Fruit fly (Drosophila melanogaster) whole organism, embryonic: Measurements from ENCODE around the gene Reck.

Source experiments
- B-H2 ChIP-seq: fragments of 200-800 bp; sonication (Bioruptor generic); optimal IDR thresholded peaks from 2 replicates; lab custom pipeline; 2018; ENCODE audit warnings: missing biosample characterization, mild to moderate bottlenecking, missing genetic modification characterization
- Bgb ChIP-seq: fragments of 200-800 bp; sonication (Bioruptor generic); IDR thresholded peaks from 2 replicates; pipeline ENCODE4 v1.3.6; 2022; ENCODE audit warnings: missing biosample characterization, missing genetic modification characterization; ENCODE audit not compliant: partially characterized antibody
- CG10274 ChIP-seq: fragments of 200-800 bp; sonication (Bioruptor generic); optimal IDR thresholded peaks from 3 replicates; lab custom pipeline; 2017; ENCODE audit warnings: missing biosample characterization, mild to moderate bottlenecking, missing genetic modification characterization
- CG11456 ChIP-seq: fragments of 200-800 bp; sonication (Bioruptor generic); IDR thresholded peaks from 3 replicates; pipeline ENCODE4 v1.3.6; 2022; ENCODE audit warnings: missing biosample characterization, missing genetic modification characterization
- CG13424 ChIP-seq: fragments of 200-800 bp; sonication (Bioruptor generic); optimal IDR thresholded peaks from 2 replicates; lab custom pipeline; 2019; ENCODE audit warnings: missing biosample characterization, mild to moderate bottlenecking, missing genetic modification characterization, moderate library complexity
- CG1602 ChIP-seq: fragments of 200-800 bp; sonication (Bioruptor generic); optimal IDR thresholded peaks from 3 replicates; lab custom pipeline; 2016; ENCODE audit warnings: missing biosample characterization, missing genetic modification characterization
- CG17385 ChIP-seq: fragments of 200-800 bp; sonication (Bioruptor generic); optimal IDR thresholded peaks from 3 replicates; lab custom pipeline; 2018; ENCODE audit warnings: missing biosample characterization, mild to moderate bottlenecking, missing genetic modification characterization
- CG17568 ChIP-seq: fragments of 200-800 bp; sonication (Bioruptor generic); optimal IDR thresholded peaks from 2 replicates; lab custom pipeline; 2018; ENCODE audit warnings: missing biosample characterization, mild to moderate bottlenecking, missing genetic modification characterization, moderate library complexity
- CG17829 ChIP-seq: fragments of 200-800 bp; optimal IDR thresholded peaks from 2 replicates; lab custom pipeline; 2019; ENCODE audit warnings: missing biosample characterization, mild to moderate bottlenecking, missing genetic modification characterization, moderate library complexity
- CG18262 ChIP-seq: fragments of 200-800 bp; optimal IDR thresholded peaks from 3 replicates; lab custom pipeline; 2019; ENCODE audit warnings: missing biosample characterization, mild to moderate bottlenecking, missing genetic modification characterization, moderate library complexity
- CG18599 ChIP-seq: fragments of 200-800 bp; sonication (Bioruptor generic); optimal IDR thresholded peaks from 3 replicates; lab custom pipeline; 2017; ENCODE audit warnings: missing biosample characterization, missing genetic modification characterization, mild to moderate bottlenecking, moderate library complexity, missing genetic modification reagents
- CG3995 ChIP-seq: fragments of 200-800 bp; sonication (Bioruptor generic); optimal IDR thresholded peaks from 3 replicates; lab custom pipeline; 2016; ENCODE audit warnings: missing biosample characterization, missing genetic modification characterization
- CG4328 ChIP-seq: fragments of 200-800 bp; sonication (Bioruptor generic); optimal IDR thresholded peaks from 3 replicates; lab custom pipeline; 2017; ENCODE audit warnings: missing biosample characterization, missing genetic modification reagents, missing genetic modification characterization
- CG6854 ChIP-seq: fragments of 200-800 bp; sonication (Bioruptor generic); optimal IDR thresholded peaks from 3 replicates; lab custom pipeline; 2017; ENCODE audit warnings: missing biosample characterization, mild to moderate bottlenecking, missing genetic modification characterization
- CHES-1-like ChIP-seq: fragments of 200-800 bp; sonication (Bioruptor generic); optimal IDR thresholded peaks from 2 replicates; lab custom pipeline; 2016; ENCODE audit warnings: missing biosample characterization, missing genetic modification characterization
- Eip74EF ChIP-seq, 2 experiments: fragments of 200-800 bp in 1 of 2; fragments of >200 bp in 1 of 2; sonication (Bioruptor generic) in 1 of 2; optimal IDR thresholded peaks; 2 replicates each; lab custom pipeline; 2017 to 2019; ENCODE audit warnings: missing biosample characterization in 2 of 2, missing genetic modification characterization in 2 of 2, mild to moderate bottlenecking in 1 of 2, moderate library complexity in 1 of 2
- Fer2 ChIP-seq: fragments of 200-800 bp; sonication (Bioruptor generic); optimal IDR thresholded peaks from 2 replicates; lab custom pipeline; 2018; ENCODE audit warnings: missing biosample characterization, mild to moderate bottlenecking, missing genetic modification characterization, moderate library complexity
- Fer3 ChIP-seq: fragments of 200-800 bp; sonication (Bioruptor generic); optimal IDR thresholded peaks from 2 replicates; lab custom pipeline; 2018; ENCODE audit warnings: missing biosample characterization, mild to moderate bottlenecking, missing genetic modification characterization, moderate library complexity
- Hmr ChIP-seq: fragments of 200-800 bp; sonication (Bioruptor generic); optimal IDR thresholded peaks from 3 replicates; lab custom pipeline; 2017; ENCODE audit warnings: mild to moderate bottlenecking, missing biosample characterization, missing genetic modification reagents, missing genetic modification characterization
- Hr3 ChIP-seq: fragments of 200-800 bp; sonication (Bioruptor generic); optimal IDR thresholded peaks from 3 replicates; lab custom pipeline; 2016; ENCODE audit warnings: missing biosample characterization, missing genetic modification characterization
- Hr39 ChIP-seq: fragments of >200 bp; optimal IDR thresholded peaks from 2 replicates; lab custom pipeline; 2017
- Med ChIP-seq: fragments of 200-800 bp; sonication (Bioruptor generic); peaks from one replicate; lab custom pipeline; 2016; ENCODE audit warnings: missing biosample characterization, missing genetic modification characterization, mild to moderate bottlenecking, inconsistent platforms, moderate library complexity
- Meics ChIP-seq: fragments of 200-800 bp; sonication (Bioruptor generic); optimal IDR thresholded peaks from 2 replicates; lab custom pipeline; 2017; ENCODE audit warnings: missing biosample characterization, mild to moderate bottlenecking, missing genetic modification characterization
- Mes4 ChIP-seq: fragments of 200-800 bp; sonication (Bioruptor generic); optimal IDR thresholded peaks from 2 replicates; lab custom pipeline; 2016; ENCODE audit warnings: missing biosample characterization, missing genetic modification characterization
- Nf-YB ChIP-seq: fragments of 200-800 bp; sonication (Bioruptor generic); optimal IDR thresholded peaks from 3 replicates; lab custom pipeline; 2019; ENCODE audit warnings: missing biosample characterization, mild to moderate bottlenecking, missing genetic modification characterization, moderate library complexity
- PHDP ChIP-seq: fragments of 200-800 bp; sonication (Bioruptor generic); optimal IDR thresholded peaks from 3 replicates; lab custom pipeline; 2018; ENCODE audit warnings: missing biosample characterization, mild to moderate bottlenecking, missing genetic modification characterization, moderate library complexity
- Sin3A ChIP-seq: fragments of >200 bp; optimal IDR thresholded peaks from 2 replicates; lab custom pipeline; 2018
- Spps ChIP-seq: fragments of 200-800 bp; sonication (Bioruptor generic); optimal IDR thresholded peaks from 2 replicates; lab custom pipeline; 2018; ENCODE audit warnings: missing biosample characterization, mild to moderate bottlenecking, missing genetic modification characterization
- Trl ChIP-seq, 3 experiments: fragments of >200 bp in 2 of 3; fragments of 200-800 bp in 1 of 3; sonication (Bioruptor generic) in 1 of 3; optimal IDR thresholded peaks; 2 replicates in 1 of 3; 3 replicates in 2 of 3; lab custom pipeline; 2016 to 2017; ENCODE audit warnings: missing biosample characterization in 1 of 3, missing genetic modification characterization in 1 of 3
- ab ChIP-seq: fragments of 200-800 bp; sonication (Bioruptor generic); optimal IDR thresholded peaks from 2 replicates; lab custom pipeline; 2016; ENCODE audit warnings: missing biosample characterization, missing genetic modification characterization
- abd-A ChIP-seq: fragments of 200-800 bp; sonication (Bioruptor generic); optimal IDR thresholded peaks from 3 replicates; lab custom pipeline; 2019; ENCODE audit warnings: missing biosample characterization, mild to moderate bottlenecking, missing genetic modification characterization, moderate library complexity
- ase ChIP-seq: fragments of 200-800 bp; sonication (Bioruptor generic); IDR thresholded peaks from 3 replicates; pipeline ENCODE4 v1.3.6; 2022; ENCODE audit warnings: missing biosample characterization, missing genetic modification characterization
- az2 ChIP-seq: fragments of 200-800 bp; sonication (Bioruptor generic); optimal IDR thresholded peaks from 3 replicates; lab custom pipeline; 2016; ENCODE audit warnings: missing biosample characterization, missing genetic modification characterization
- dmrt99B ChIP-seq: fragments of 200-800 bp; sonication (Bioruptor generic); optimal IDR thresholded peaks from 2 replicates; lab custom pipeline; 2018; ENCODE audit warnings: missing biosample characterization, mild to moderate bottlenecking, missing genetic modification characterization, moderate library complexity
- emc ChIP-seq: fragments of 200-800 bp; sonication (Bioruptor generic); optimal IDR thresholded peaks from 2 replicates; lab custom pipeline; 2016; ENCODE audit warnings: missing biosample characterization, missing genetic modification characterization
- gcm ChIP-seq: fragments of 200-800 bp; sonication (Bioruptor generic); optimal IDR thresholded peaks from 2 replicates; lab custom pipeline; 2019; ENCODE audit warnings: missing biosample characterization, mild to moderate bottlenecking, missing genetic modification characterization, moderate library complexity
- gro ChIP-seq: fragments of 200-800 bp; sonication (Bioruptor generic); optimal IDR thresholded peaks from 2 replicates; lab custom pipeline; 2016; ENCODE audit warnings: missing biosample characterization, missing genetic modification characterization
- h ChIP-seq: fragments of >200 bp; optimal IDR thresholded peaks from 2 replicates; lab custom pipeline; 2017
- hkb ChIP-seq, 2 experiments: fragments of 200-800 bp in 1 of 2; fragments of >200 bp in 1 of 2; sonication (Bioruptor generic) in 1 of 2; IDR thresholded peaks in 1 of 2; optimal IDR thresholded peaks in 1 of 2; 2 replicates each; pipeline versions ENCODE4 v1.3.6 to Lab custom; 2017 to 2022; ENCODE audit warnings: missing biosample characterization in 1 of 2, missing genetic modification characterization in 1 of 2
- ind ChIP-seq: fragments of 200-800 bp; sonication (Bioruptor generic); optimal IDR thresholded peaks from 3 replicates; lab custom pipeline; 2016; ENCODE audit warnings: missing biosample characterization, missing genetic modification characterization
- nerfin-2 ChIP-seq: fragments of 200-800 bp; sonication (Bioruptor generic); IDR thresholded peaks from 2 replicates; pipeline ENCODE4 v1.3.6; 2022; ENCODE audit warnings: missing biosample characterization, missing genetic modification characterization; ENCODE audit not compliant: partially characterized antibody
- scrt ChIP-seq: fragments of 200-800 bp; sonication (Bioruptor generic); optimal IDR thresholded peaks from 2 replicates; lab custom pipeline; 2018; ENCODE audit warnings: missing biosample characterization, mild to moderate bottlenecking, missing genetic modification characterization, moderate library complexity
- tgo ChIP-seq: fragments of 200-800 bp; sonication (Bioruptor generic); IDR thresholded peaks from 3 replicates; pipeline ENCODE4 v1.3.6; 2022; ENCODE audit warnings: missing biosample characterization, missing genetic modification characterization
- z ChIP-seq: fragments of 200-800 bp; sonication (Bioruptor generic); IDR thresholded peaks from 3 replicates; pipeline ENCODE4 v1.3.6; 2022; ENCODE audit warnings: missing biosample characterization, missing genetic modification characterization
- zf30C ChIP-seq: fragments of 200-800 bp; sonication (Bioruptor generic); optimal IDR thresholded peaks from 3 replicates; lab custom pipeline; 2018; ENCODE audit warnings: missing biosample characterization, mild to moderate bottlenecking, missing genetic modification characterization

The Reck gene

DNA sequence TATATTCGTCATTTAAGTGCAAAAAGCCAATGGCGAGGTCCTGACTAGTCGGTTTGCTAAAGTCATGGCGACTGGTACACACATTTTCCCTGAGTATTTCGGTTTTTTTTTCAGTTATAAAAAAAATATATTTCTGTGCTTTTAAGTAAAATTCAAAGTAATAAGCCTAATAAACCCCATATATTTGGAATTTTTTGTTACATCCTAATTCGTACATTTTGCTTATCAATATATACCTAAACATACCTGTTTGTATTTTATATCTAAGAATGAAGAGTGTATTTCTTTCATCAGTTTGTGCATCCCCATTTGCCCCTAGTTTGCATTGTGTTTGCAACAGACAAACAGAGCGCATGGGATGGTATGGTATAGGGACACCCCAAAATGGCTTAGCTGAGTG, 21.7 kb upstream of the Reck start (continued):
- TF ChIP-seq Meics (GFP tag; lab: Kevin White, UChicago) (peak; percentile 39), CG17568 (GFP tag; lab: Kevin White, UChicago) (no peak)

DNA sequence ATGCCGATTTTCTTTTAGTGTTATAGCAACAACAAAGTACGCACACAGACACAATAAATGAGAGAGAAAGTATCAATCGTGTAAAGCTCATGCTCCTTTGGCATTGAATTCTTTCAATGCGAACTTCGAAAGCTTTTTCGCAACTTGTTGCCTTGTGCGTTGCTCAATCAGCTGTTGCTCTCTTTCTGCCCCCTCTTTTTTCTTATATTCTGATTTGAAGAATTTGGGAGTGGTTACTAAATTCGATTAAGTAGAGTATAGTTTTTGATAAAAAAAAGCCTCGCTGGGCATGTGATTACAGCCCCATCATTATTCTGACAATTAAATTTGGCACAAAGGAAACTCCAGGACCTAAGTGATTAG, 20.8 kb upstream of the Reck start:
- TF ChIP-seq gro (GFP tag; lab: Kevin White, UChicago) (no peak), Bgb (GFP tag; lab: Robert Waterston, UW) (no peak), scrt (GFP tag; lab: Kevin White, UChicago) (peak; percentile 98), ase (GFP tag; lab: Robert Waterston, UW) (no peak), Trl (optimal IDR thresholded peaks at IDR 0.05; lab: Kevin White, UChicago) (peak in 1 of 2 experiments; percentile 16), Trl (GFP tag; optimal IDR thresholded peaks at IDR 0.05; lab: Kevin White, UChicago) (no peak)

DNA sequence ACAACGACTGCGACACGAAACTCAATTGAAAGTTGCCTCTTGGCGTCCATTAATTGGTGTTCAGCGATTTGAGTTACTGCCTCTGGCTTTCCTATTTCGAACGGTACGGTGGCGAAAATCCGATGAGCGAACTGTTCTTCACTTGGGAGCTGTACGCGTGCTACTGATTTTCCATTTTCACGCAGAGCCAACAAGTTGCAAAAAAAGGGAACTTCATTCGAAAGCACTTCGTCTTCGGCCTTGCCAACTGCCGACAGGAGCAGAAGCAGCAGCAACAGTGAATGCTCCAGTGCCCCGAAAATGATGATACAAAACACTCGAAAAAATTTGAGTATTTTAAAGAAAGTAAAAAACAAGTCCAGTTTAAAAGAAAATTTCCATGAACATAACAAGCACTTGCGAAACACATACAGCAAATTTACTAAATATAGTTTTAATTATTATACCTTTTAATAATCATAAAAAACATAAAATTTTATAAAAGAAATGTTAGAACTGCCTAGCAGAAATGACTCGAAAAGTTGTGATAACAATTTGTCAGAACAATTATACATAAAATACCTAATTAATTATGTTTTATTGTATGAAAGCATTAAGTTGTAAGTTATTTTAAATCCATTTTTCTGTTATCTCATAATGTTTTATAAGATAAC, 20.3 kb upstream of the Reck start:
- TF ChIP-seq Mes4 (GFP tag; lab: Kevin White, UChicago) (no peak), CG17829 (tag; lab: Kevin White, UChicago) (peak; percentile 26), hkb (optimal IDR thresholded peaks at IDR 0.05; lab: Kevin White, UChicago) (no peak), hkb (GFP tag; IDR thresholded peaks at IDR 0.05; lab: Robert Waterston, UW) (0 out of 2 replicates have a peak, but pooled peaks have one; percentile 17), Sin3A (lab: Kevin White, UChicago) (no peak), Spps (tag; lab: Kevin White, UChicago) (no peak), CG4328 (GFP tag; lab: Kevin White, UChicago) (no peak), CG10274 (GFP tag; lab: Kevin White, UChicago) (no peak), CG11456 (GFP tag; lab: Robert Waterston, UW) (peak; percentile 32; the same call in 1 of the 3 replicates), PHDP (tag; lab: Kevin White, UChicago) (peak; percentile 29), scrt (GFP tag; lab: Kevin White, UChicago) (peak; percentile 84), zf30C (GFP tag; lab: Kevin White, UChicago) (peak; percentile 46), nerfin-2 (GFP tag; lab: Robert Waterston, UW) (no peak), h (lab: Kevin White, UChicago) (no peak), CG18599 (peak; percentile 82), Med (peak; percentile 56), Fer3 (peak; percentile 15), dmrt99B (tag; lab: Kevin White, UChicago) (peak; percentile 63), CG6854 (GFP tag; lab: Kevin White, UChicago) (peak; percentile 45), CG3995 (GFP tag; lab: Kevin White, UChicago) (no peak), tgo (GFP tag; lab: Robert Waterston, UW) (no peak), ind (GFP tag; lab: Kevin White, UChicago) (peak; percentile 68), Fer2 (tag; lab: Kevin White, UChicago) (peak; percentile 6), az2 (GFP tag; lab: Kevin White, UChicago) (peak; percentile 2), Eip74EF (GFP tag; optimal IDR thresholded peaks at IDR 0.05; lab: Kevin White, UChicago) (peak in 1 of 2 experiments; percentile 30), emc (GFP tag; lab: Kevin White, UChicago) (no peak), CG13424 (tag; lab: Kevin White, UChicago) (peak; percentile 55), Hr3 (GFP tag; lab: Kevin White, UChicago) (peak; percentile 16), B-H2 (GFP tag; lab: Kevin White, UChicago) (peak; percentile 37), CG17385 (GFP tag; lab: Kevin White, UChicago) (peak; percentile 38), ab (GFP tag; lab: Kevin White, UChicago) (no peak), Hmr (GFP tag; lab: Kevin White, UChicago) (peak; percentile 64), CG18262 (tag; lab: Kevin White, UChicago) (peak; percentile 55), abd-A (peak; percentile 34), Hr39 (no peak), z (GFP tag; lab: Robert Waterston, UW) (no peak), CG1602 (GFP tag; lab: Kevin White, UChicago) (peak; percentile 15), Nf-YB (GFP tag; lab: Kevin White, UChicago) (peak; percentile 36), gro (GFP tag; lab: Kevin White, UChicago) (no peak), CHES-1-like (GFP tag; lab: Kevin White, UChicago) (no peak), gcm (GFP tag; lab: Kevin White, UChicago) (peak; percentile 3)
